1 fruit fly cellular context compared by ENCODE assay signal in the genomic region with DNA sequence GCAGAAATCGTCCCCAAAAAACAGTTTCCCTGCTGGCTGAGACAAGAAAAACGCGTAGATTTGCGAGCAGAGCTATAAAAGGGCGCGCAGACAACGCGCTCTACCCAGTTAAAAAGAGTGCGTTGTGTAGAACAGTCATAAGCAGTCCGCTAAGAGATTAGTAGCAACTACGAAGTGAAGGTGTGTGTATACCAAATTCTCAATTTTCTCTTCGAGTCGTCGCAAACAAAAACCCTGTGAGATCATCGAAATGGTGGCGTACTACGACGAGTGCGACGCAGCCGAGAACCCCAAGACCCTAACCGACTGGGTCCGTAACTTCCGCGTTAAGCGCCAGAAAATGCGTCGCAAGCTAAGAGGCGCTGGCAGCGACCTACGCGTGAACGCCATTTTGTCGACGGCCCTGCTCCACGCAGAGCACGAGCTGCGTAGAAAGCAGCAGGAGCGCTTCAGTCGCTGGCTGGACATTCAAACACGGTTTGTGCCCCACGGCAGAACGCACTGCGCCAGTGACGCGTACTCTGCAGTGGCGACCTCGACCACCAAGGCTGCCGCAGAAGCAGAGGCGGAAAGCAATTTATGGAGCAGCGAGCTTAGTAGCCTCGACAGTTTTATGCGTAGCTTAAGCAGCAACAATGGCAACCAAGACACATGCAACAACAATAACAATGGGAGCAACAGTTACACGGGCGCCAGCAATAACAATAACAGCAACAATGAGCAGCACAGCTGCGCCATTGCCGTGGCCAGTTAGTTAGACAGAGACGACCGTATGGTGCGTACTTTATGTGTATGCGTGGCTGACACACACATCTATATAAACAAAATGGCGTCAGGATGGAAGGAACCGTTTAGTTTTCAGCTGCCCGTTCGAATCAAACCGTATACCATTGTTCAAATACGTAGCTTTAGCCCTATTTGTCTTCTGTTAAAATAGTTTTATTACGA.
TF ChIP-seq lines count a peak whose summit lies in the region.

No protein-coding gene starts in this region.

TF ChIP-seq in whole organism, embryonic, 481 proteins besides CTCF, POLR2A, EP300 and RAD21 (continued from another document and continues in another):
- TF ChIP-seq CG6175 (GFP tag; IDR thresholded peaks at IDR 0.05; lab: Robert Waterston, UW) = peak; percentile 72; the same call in 1 of the 3 replicates
- TF ChIP-seq Usf (GFP tag; optimal IDR thresholded peaks at IDR 0.05; lab: Kevin White, UChicago) = no peak
- peak; percentile 2 for TF ChIP-seq CG33213 (GFP tag; optimal IDR thresholded peaks at IDR 0.05; lab: Kevin White, UChicago)
- no peak for TF ChIP-seq tio (GFP tag; optimal IDR thresholded peaks at IDR 0.05; lab: Kevin White, UChicago)
- TF ChIP-seq CG12942 (GFP tag; optimal IDR thresholded peaks at IDR 0.05; lab: Kevin White, UChicago) = no peak
- no peak for TF ChIP-seq sqz (GFP tag; optimal IDR thresholded peaks at IDR 0.05; lab: Kevin White, UChicago)
- TF ChIP-seq CG1792 (GFP tag; optimal IDR thresholded peaks at IDR 0.05; lab: Kevin White, UChicago) = no peak
- 0 out of 2 replicates have a peak, but pooled peaks have one; percentile 19 for TF ChIP-seq Taf1 (GFP tag; IDR thresholded peaks at IDR 0.05; lab: Robert Waterston, UW)
- no peak for TF ChIP-seq gcm2 (GFP tag; optimal IDR thresholded peaks at IDR 0.05; lab: Kevin White, UChicago)
- TF ChIP-seq Adf1 (GFP tag; IDR thresholded peaks at IDR 0.05; lab: Robert Waterston, UW) = peak; percentile 73
- TF ChIP-seq CG7271 (tag; optimal IDR thresholded peaks at IDR 0.05; lab: Kevin White, UChicago) = no peak
- 0 out of 2 replicates have a peak, but pooled peaks have one; percentile 29 for TF ChIP-seq nerfin-2 (GFP tag; IDR thresholded peaks at IDR 0.05; lab: Robert Waterston, UW; ENCODE audit: partially characterized antibody)
- TF ChIP-seq CG13287 (GFP tag; IDR thresholded peaks at IDR 0.05; lab: Robert Waterston, UW; ENCODE audit: partially characterized antibody) = no peak; the same call in 1 of the 2 replicates
- no peak for TF ChIP-seq Doc3 (GFP tag; IDR thresholded peaks at IDR 0.05; lab: Robert Waterston, UW; ENCODE audit: partially characterized antibody)
- TF ChIP-seq psq (GFP tag; optimal IDR thresholded peaks at IDR 0.05; lab: Kevin White, UChicago) = no peak
- no peak for TF ChIP-seq Sry-δ (GFP tag; optimal IDR thresholded peaks at IDR 0.05; lab: Kevin White, UChicago)
- no peak for TF ChIP-seq org-1 (GFP tag; optimal IDR thresholded peaks at IDR 0.05; lab: Kevin White, UChicago)
- peak; percentile 43; the same call in 1 of the 2 replicates for TF ChIP-seq seq (GFP tag; IDR thresholded peaks at IDR 0.05; lab: Robert Waterston, UW)
- TF ChIP-seq gro (GFP tag; optimal IDR thresholded peaks at IDR 0.05; lab: Kevin White, UChicago) = peak; percentile 47
- TF ChIP-seq Sox102F (GFP tag; optimal IDR thresholded peaks at IDR 0.05; lab: Kevin White, UChicago) = no peak
- no peak for TF ChIP-seq CG8388 (GFP tag; optimal IDR thresholded peaks at IDR 0.05; lab: Kevin White, UChicago)
- TF ChIP-seq NC2β (GFP tag; optimal IDR thresholded peaks at IDR 0.05; lab: Kevin White, UChicago) = no peak
- TF ChIP-seq btn (GFP tag; optimal IDR thresholded peaks at IDR 0.05; lab: Kevin White, UChicago) = no peak
- no peak for TF ChIP-seq CG6689 (GFP tag; IDR thresholded peaks at IDR 0.05; lab: Robert Waterston, UW)
- no peak for TF ChIP-seq CG11560 (tag; IDR thresholded peaks at IDR 0.05; lab: Robert Waterston, UW)
- TF ChIP-seq ATbp (GFP tag; optimal IDR thresholded peaks at IDR 0.05; lab: Kevin White, UChicago) = no peak
- TF ChIP-seq E2f1 (GFP tag; IDR thresholded peaks at IDR 0.05; lab: Robert Waterston, UW) = no peak; the same call in 1 of the 2 replicates
- TF ChIP-seq so (GFP tag; IDR thresholded peaks at IDR 0.05; lab: Robert Waterston, UW) = peak; percentile 17; the same call in 1 of the 3 replicates
- no peak for TF ChIP-seq trem (tag; optimal IDR thresholded peaks at IDR 0.05; lab: Kevin White, UChicago)
- TF ChIP-seq Gug (GFP tag; IDR thresholded peaks at IDR 0.05; lab: Robert Waterston, UW) = 0 out of 4 replicates have a peak, but pooled peaks have one; percentile 13
- TF ChIP-seq CG13894 (tag; optimal IDR thresholded peaks at IDR 0.05; lab: Kevin White, UChicago) = peak; percentile 21
- TF ChIP-seq HLH3B (GFP tag; IDR thresholded peaks at IDR 0.05; lab: Robert Waterston, UW) = peak; percentile 11; the same call in 1 of the 2 replicates
- TF ChIP-seq pfk (GFP tag; optimal IDR thresholded peaks at IDR 0.05; lab: Kevin White, UChicago) = peak; percentile 33
- no peak for TF ChIP-seq bab2 (GFP tag; optimal IDR thresholded peaks at IDR 0.05; lab: Kevin White, UChicago)
- peak; percentile 32; the same call in 1 of the 2 replicates for TF ChIP-seq CG14014 (GFP tag; IDR thresholded peaks at IDR 0.05; lab: Robert Waterston, UW)
- TF ChIP-seq trh (GFP tag; optimal IDR thresholded peaks at IDR 0.05; lab: Kevin White, UChicago) = no peak
- TF ChIP-seq CG10267 (tag; optimal IDR thresholded peaks at IDR 0.05; lab: Kevin White, UChicago) = no peak
- TF ChIP-seq CG10959 (GFP tag; IDR thresholded peaks at IDR 0.05; lab: Robert Waterston, UW) = peak; percentile 9; the same call in 1 of the 2 replicates
- TF ChIP-seq Mrtf (GFP tag; IDR thresholded peaks at IDR 0.05; lab: Robert Waterston, UW) = no peak
- peak; percentile 60 for TF ChIP-seq her (GFP tag; optimal IDR thresholded peaks at IDR 0.05; lab: Kevin White, UChicago)
- TF ChIP-seq corto (GFP tag; optimal IDR thresholded peaks at IDR 0.05; lab: Kevin White, UChicago) = no peak
- TF ChIP-seq Aef1 (GFP tag; IDR thresholded peaks at IDR 0.05; lab: Robert Waterston, UW) = peak; percentile 64; the same call in 2 of the 3 replicates
- TF ChIP-seq zf30C (GFP tag; optimal IDR thresholded peaks at IDR 0.05; lab: Kevin White, UChicago) = no peak
- TF ChIP-seq Side (GFP tag; optimal IDR thresholded peaks at IDR 0.05; lab: Kevin White, UChicago) = no peak
- TF ChIP-seq CG2120 (GFP tag; optimal IDR thresholded peaks at IDR 0.05; lab: Kevin White, UChicago) = no peak
- peak; percentile 9; the same call in 1 of the 3 replicates for TF ChIP-seq C15 (GFP tag; IDR thresholded peaks at IDR 0.05; lab: Robert Waterston, UW)
- peak; percentile 5; the same call in 1 of the 2 replicates for TF ChIP-seq CG11085 (GFP tag; IDR thresholded peaks at IDR 0.05; lab: Robert Waterston, UW)
- TF ChIP-seq Meics (GFP tag; optimal IDR thresholded peaks at IDR 0.05; lab: Kevin White, UChicago) = peak; percentile 31
- peak; percentile 91 for TF ChIP-seq CG32767 (GFP tag; IDR thresholded peaks at IDR 0.05; lab: Robert Waterston, UW)
- no peak for TF ChIP-seq disco-r (GFP tag; optimal IDR thresholded peaks at IDR 0.05; lab: Kevin White, UChicago)
- TF ChIP-seq mirr (GFP tag; optimal IDR thresholded peaks at IDR 0.05; lab: Kevin White, UChicago) = peak; percentile 31
- no peak for TF ChIP-seq hb (GFP tag; IDR thresholded peaks at IDR 0.05; lab: Robert Waterston, UW; ENCODE audit: partially characterized antibody)
- TF ChIP-seq MESR4 (GFP tag; optimal IDR thresholded peaks at IDR 0.05; lab: Kevin White, UChicago) = peak; percentile 99
- peak; percentile 52 for TF ChIP-seq gcm (GFP tag; optimal IDR thresholded peaks at IDR 0.05; lab: Kevin White, UChicago)
- no peak for TF ChIP-seq nerfin-1 (tag; optimal IDR thresholded peaks at IDR 0.05; lab: Kevin White, UChicago)
- TF ChIP-seq Atf3 (GFP tag; optimal IDR thresholded peaks at IDR 0.05; lab: Kevin White, UChicago) = peak; percentile 1
- peak; percentile 96 for TF ChIP-seq CG10321 (GFP tag; IDR thresholded peaks at IDR 0.05; lab: Robert Waterston, UW)
- TF ChIP-seq caup (GFP tag; optimal IDR thresholded peaks at IDR 0.05; lab: Kevin White, UChicago; ENCODE audit: severe bottlenecking) = peak; percentile 10
- peak; percentile 63; the same call in 1 of the 2 replicates for TF ChIP-seq cas (GFP tag; IDR thresholded peaks at IDR 0.05; lab: Robert Waterston, UW)
- peak; percentile 34 for TF ChIP-seq pho (GFP tag; optimal IDR thresholded peaks at IDR 0.05; lab: Kevin White, UChicago)
- TF ChIP-seq ttk (GFP tag; IDR thresholded peaks at IDR 0.05; lab: Robert Waterston, UW) = no peak
- no peak for TF ChIP-seq Hmx (GFP tag; optimal IDR thresholded peaks at IDR 0.05; lab: Kevin White, UChicago)
- TF ChIP-seq Ets65A (GFP tag; lab: Kevin White, UChicago) = peak; percentile 51
- TF ChIP-seq H2.0 (GFP tag; IDR thresholded peaks at IDR 0.05; lab: Robert Waterston, UW) = 0 out of 2 replicates have a peak, but pooled peaks have one; percentile 10
- no peak for TF ChIP-seq Abd-B (GFP tag; optimal IDR thresholded peaks at IDR 0.05; lab: Kevin White, UChicago)
- no peak for TF ChIP-seq CG15073 (GFP tag; optimal IDR thresholded peaks at IDR 0.05; lab: Kevin White, UChicago)
- no peak for TF ChIP-seq CG33557 (GFP tag; optimal IDR thresholded peaks at IDR 0.05; lab: Kevin White, UChicago)
- TF ChIP-seq Lim3 (GFP tag; IDR thresholded peaks at IDR 0.05; lab: Robert Waterston, UW) = no peak
- 0 out of 2 replicates have a peak, but pooled peaks have one; percentile 21 for TF ChIP-seq CG6272 (GFP tag; IDR thresholded peaks at IDR 0.05; lab: Robert Waterston, UW)
- peak; percentile 25 for TF ChIP-seq bigmax (GFP tag; optimal IDR thresholded peaks at IDR 0.05; lab: Kevin White, UChicago)
- peak; percentile 14 for TF ChIP-seq nmo (GFP tag; optimal IDR thresholded peaks at IDR 0.05; lab: Kevin White, UChicago)
- no peak for TF ChIP-seq hkb (optimal IDR thresholded peaks at IDR 0.05; lab: Kevin White, UChicago)
- no peak for TF ChIP-seq hkb (GFP tag; IDR thresholded peaks at IDR 0.05; lab: Robert Waterston, UW)
- peak; percentile 1 for TF ChIP-seq fd64A (GFP tag; optimal IDR thresholded peaks at IDR 0.05; lab: Kevin White, UChicago)
- no peak for TF ChIP-seq CG6654 (GFP tag; optimal IDR thresholded peaks at IDR 0.05; lab: Kevin White, UChicago)
- TF ChIP-seq Hand (GFP tag; optimal IDR thresholded peaks at IDR 0.05; lab: Kevin White, UChicago) = peak; percentile 1
- no peak for TF ChIP-seq CG32772 (GFP tag; IDR thresholded peaks at IDR 0.05; lab: Robert Waterston, UW)
- TF ChIP-seq CG34376 (GFP tag; optimal IDR thresholded peaks at IDR 0.05; lab: Kevin White, UChicago) = peak; percentile 64
- TF ChIP-seq tna (GFP tag; IDR thresholded peaks at IDR 0.05; lab: Robert Waterston, UW; ENCODE audit: partially characterized antibody) = 0 out of 2 replicates have a peak, but pooled peaks have one; percentile 11
- no peak for TF ChIP-seq fd102C (GFP tag; optimal IDR thresholded peaks at IDR 0.05; lab: Kevin White, UChicago)
- peak; percentile 6 for TF ChIP-seq BtbVII (GFP tag; optimal IDR thresholded peaks at IDR 0.05; lab: Kevin White, UChicago)
- peak in 1 of 2 experiments; percentile 18 for TF ChIP-seq Pdp1 (GFP tag; optimal IDR thresholded peaks at IDR 0.05; lab: Kevin White, UChicago)
- TF ChIP-seq kni (GFP tag; optimal IDR thresholded peaks at IDR 0.05; lab: Kevin White, UChicago) = peak; percentile 84
- peak; percentile 24 for TF ChIP-seq Nf-YC (tag; optimal IDR thresholded peaks at IDR 0.05; lab: Kevin White, UChicago)
- TF ChIP-seq pnt (GFP tag; optimal IDR thresholded peaks at IDR 0.05; lab: Kevin White, UChicago) = no peak
- peak; percentile 90 for TF ChIP-seq CG10543 (GFP tag; optimal IDR thresholded peaks at IDR 0.05; lab: Kevin White, UChicago)
- TF ChIP-seq cato (GFP tag; optimal IDR thresholded peaks at IDR 0.05; lab: Kevin White, UChicago; ENCODE audit: borderline replicate concordance) = no peak
- TF ChIP-seq CG4730 (GFP tag; IDR thresholded peaks at IDR 0.05; lab: Robert Waterston, UW) = no peak
- TF ChIP-seq dan (GFP tag; IDR thresholded peaks at IDR 0.05; lab: Robert Waterston, UW) = no peak
- TF ChIP-seq CG14710 (tag; optimal IDR thresholded peaks at IDR 0.05; lab: Kevin White, UChicago) = no peak
- TF ChIP-seq fd96Cb (tag; optimal IDR thresholded peaks at IDR 0.05; lab: Kevin White, UChicago) = no peak
- peak; percentile 30; the same call in 1 of the 2 replicates for TF ChIP-seq CG17328 (GFP tag; IDR thresholded peaks at IDR 0.05; lab: Robert Waterston, UW)
- no peak for TF ChIP-seq CG8944 (GFP tag; optimal IDR thresholded peaks at IDR 0.05; lab: Kevin White, UChicago)
- TF ChIP-seq YL-1 (GFP tag; optimal IDR thresholded peaks at IDR 0.05; lab: Kevin White, UChicago) = peak; percentile 91
- peak; percentile 36 for TF ChIP-seq CG11398 (GFP tag; optimal IDR thresholded peaks at IDR 0.05; lab: Kevin White, UChicago)
- TF ChIP-seq CG1647 (GFP tag; optimal IDR thresholded peaks at IDR 0.05; lab: Kevin White, UChicago) = no peak
- TF ChIP-seq CG10565 (GFP tag; optimal IDR thresholded peaks at IDR 0.05; lab: Kevin White, UChicago) = no peak
- no peak for TF ChIP-seq CG15269 (tag; optimal IDR thresholded peaks at IDR 0.05; lab: Kevin White, UChicago)
- TF ChIP-seq CG4854 (GFP tag; optimal IDR thresholded peaks at IDR 0.05; lab: Kevin White, UChicago) = no peak
- TF ChIP-seq sr (GFP tag; IDR thresholded peaks at IDR 0.05; lab: Robert Waterston, UW) = 0 out of 3 replicates have a peak, but pooled peaks have one; percentile 21
- 0 out of 3 replicates have a peak, but pooled peaks have one; percentile 11 for TF ChIP-seq CG3726 (GFP tag; IDR thresholded peaks at IDR 0.05; lab: Robert Waterston, UW)
- no peak for TF ChIP-seq repo (GFP tag; optimal IDR thresholded peaks at IDR 0.05; lab: Kevin White, UChicago)
- TF ChIP-seq CG8478 (optimal IDR thresholded peaks at IDR 0.05; lab: Kevin White, UChicago) = peak; percentile 86
- TF ChIP-seq bbx (GFP tag; IDR thresholded peaks at IDR 0.05; lab: Robert Waterston, UW; ENCODE audit: partially characterized antibody) = peak; percentile 64
- TF ChIP-seq CG7928 (GFP tag; optimal IDR thresholded peaks at IDR 0.05; lab: Kevin White, UChicago) = no peak
- peak; percentile 44 for TF ChIP-seq ara (GFP tag; IDR thresholded peaks at IDR 0.05; lab: Robert Waterston, UW)
- no peak for TF ChIP-seq Dip2 (GFP tag; IDR thresholded peaks at IDR 0.05; lab: Robert Waterston, UW)
- TF ChIP-seq B-H1 (GFP tag; IDR thresholded peaks at IDR 0.05; lab: Robert Waterston, UW) = peak; percentile 46; the same call in 1 of the 3 replicates
- no peak for TF ChIP-seq CG11723 (GFP tag; optimal IDR thresholded peaks at IDR 0.05; lab: Kevin White, UChicago)
- TF ChIP-seq CG5953 (GFP tag; IDR thresholded peaks at IDR 0.05; lab: Robert Waterston, UW) = peak; percentile 55; the same call in 1 of the 2 replicates
- TF ChIP-seq CG31365 (tag; optimal IDR thresholded peaks at IDR 0.05; lab: Kevin White, UChicago) = no peak
- peak; percentile 41 for TF ChIP-seq Rfx (GFP tag; IDR thresholded peaks at IDR 0.05; lab: Robert Waterston, UW)
- TF ChIP-seq CG9932 (GFP tag; IDR thresholded peaks at IDR 0.05; lab: Robert Waterston, UW) = no peak
- no peak for TF ChIP-seq chif (GFP tag; optimal IDR thresholded peaks at IDR 0.05; lab: Kevin White, UChicago)
- peak; percentile 56 for TF ChIP-seq CG9727 (GFP tag; optimal IDR thresholded peaks at IDR 0.05; lab: Kevin White, UChicago)
- TF ChIP-seq CG4820 (GFP tag; optimal IDR thresholded peaks at IDR 0.05; lab: Kevin White, UChicago) = no peak
- TF ChIP-seq Spps (tag; optimal IDR thresholded peaks at IDR 0.05; lab: Kevin White, UChicago) = no peak
